Fruit fly (Drosophila melanogaster) whole organism, embryonic: ENCODE measurements around the gene CG44001.

Experiments
- Bdp1 ChIP-seq: fragments of 200-800 bp; sonication (Bioruptor generic); optimal IDR thresholded peaks from 3 replicates; lab custom pipeline; 2016; ENCODE audit warnings: missing biosample characterization, missing genetic modification characterization
- CG10959 ChIP-seq: fragments of 200-800 bp; sonication (Bioruptor generic); IDR thresholded peaks from 2 replicates; pipeline ENCODE4 v1.3.6; 2022; ENCODE audit warnings: missing biosample characterization, missing genetic modification characterization
- CG11504 ChIP-seq: fragments of 200-800 bp; sonication (Bioruptor generic); optimal IDR thresholded peaks from 3 replicates; lab custom pipeline; 2019; ENCODE audit warnings: missing biosample characterization, mild to moderate bottlenecking, missing genetic modification characterization, moderate library complexity
- CG12071 ChIP-seq: fragments of 200-800 bp; sonication (Bioruptor generic); optimal IDR thresholded peaks from 3 replicates; lab custom pipeline; 2018; ENCODE audit warnings: missing biosample characterization, mild to moderate bottlenecking, missing genetic modification characterization
- CG12155 ChIP-seq: fragments of 200-800 bp; sonication (Bioruptor generic); optimal IDR thresholded peaks from 3 replicates; lab custom pipeline; 2016; ENCODE audit warnings: missing biosample characterization, missing genetic modification characterization
- CG12391 ChIP-seq: fragments of 200-800 bp; sonication (Bioruptor generic); optimal IDR thresholded peaks from 3 replicates; lab custom pipeline; 2018; ENCODE audit warnings: missing biosample characterization, mild to moderate bottlenecking, missing genetic modification characterization, moderate library complexity
- CG12769 ChIP-seq: fragments of 200-800 bp; sonication (Bioruptor generic); optimal IDR thresholded peaks from 2 replicates; lab custom pipeline; 2019; ENCODE audit warnings: missing biosample characterization, mild to moderate bottlenecking, missing genetic modification characterization, moderate library complexity
- CG13296 ChIP-seq: fragments of 200-800 bp; sonication (Bioruptor generic); optimal IDR thresholded peaks from 3 replicates; lab custom pipeline; 2018; ENCODE audit warnings: missing biosample characterization, mild to moderate bottlenecking, missing genetic modification characterization
- CG13424 ChIP-seq: fragments of 200-800 bp; sonication (Bioruptor generic); optimal IDR thresholded peaks from 2 replicates; lab custom pipeline; 2019; ENCODE audit warnings: missing biosample characterization, mild to moderate bottlenecking, missing genetic modification characterization, moderate library complexity
- CG1602 ChIP-seq: fragments of 200-800 bp; sonication (Bioruptor generic); optimal IDR thresholded peaks from 3 replicates; lab custom pipeline; 2016; ENCODE audit warnings: missing biosample characterization, missing genetic modification characterization
- CG30403 ChIP-seq: fragments of 200-800 bp; sonication (Bioruptor generic); optimal IDR thresholded peaks from 3 replicates; lab custom pipeline; 2016; ENCODE audit warnings: missing biosample characterization, missing genetic modification characterization
- CG3065 ChIP-seq: fragments of 200-800 bp; sonication (Bioruptor generic); optimal IDR thresholded peaks from 2 replicates; lab custom pipeline; 2016; ENCODE audit warnings: missing biosample characterization, missing genetic modification characterization
- CG31388 ChIP-seq: fragments of 200-800 bp; sonication (Bioruptor generic); optimal IDR thresholded peaks from 2 replicates; lab custom pipeline; 2016; ENCODE audit warnings: missing biosample characterization, missing genetic modification characterization
- CG3407 ChIP-seq: fragments of 200-800 bp; sonication (Bioruptor generic); optimal IDR thresholded peaks from 2 replicates; lab custom pipeline; 2018; ENCODE audit warnings: missing biosample characterization, mild to moderate bottlenecking, missing genetic modification characterization
- CG5245 ChIP-seq: fragments of 200-800 bp; sonication (Bioruptor generic); optimal IDR thresholded peaks from 3 replicates; lab custom pipeline; 2016; ENCODE audit warnings: missing biosample characterization, missing genetic modification characterization
- CG6254 ChIP-seq: fragments of 200-800 bp; sonication (Bioruptor generic); optimal IDR thresholded peaks from 3 replicates; lab custom pipeline; 2017; ENCODE audit warnings: mild to moderate bottlenecking, missing biosample characterization, missing genetic modification reagents, missing genetic modification characterization
- CG9876 ChIP-seq: fragments of 200-800 bp; sonication (Bioruptor generic); optimal IDR thresholded peaks from 2 replicates; lab custom pipeline; 2016; ENCODE audit warnings: missing biosample characterization, missing genetic modification characterization
- Camta ChIP-seq: fragments of 200-800 bp; sonication (Bioruptor generic); optimal IDR thresholded peaks from 2 replicates; lab custom pipeline; 2016; ENCODE audit warnings: missing biosample characterization, missing genetic modification characterization
- CrebB ChIP-seq: fragments of 200-800 bp; sonication (Bioruptor generic); optimal IDR thresholded peaks from 3 replicates; lab custom pipeline; 2018; ENCODE audit warnings: missing biosample characterization, mild to moderate bottlenecking, missing genetic modification characterization
- H2.0 ChIP-seq: fragments of 200-800 bp; sonication (Bioruptor generic); IDR thresholded peaks from 2 replicates; pipeline ENCODE4 v1.3.6; 2022; ENCODE audit warnings: missing biosample characterization, missing genetic modification characterization
- HLHmδ ChIP-seq: fragments of 200-800 bp; sonication (Bioruptor generic); optimal IDR thresholded peaks from 2 replicates; lab custom pipeline; 2018; ENCODE audit warnings: missing biosample characterization, mild to moderate bottlenecking, missing genetic modification characterization, moderate library complexity
- Hmx ChIP-seq: fragments of 200-800 bp; sonication (Bioruptor generic); optimal IDR thresholded peaks from 2 replicates; lab custom pipeline; 2016; ENCODE audit warnings: missing biosample characterization, missing genetic modification characterization
- Jarid2 ChIP-seq: fragments of 200-800 bp; sonication (Bioruptor generic); optimal IDR thresholded peaks from 3 replicates; lab custom pipeline; 2017; ENCODE audit warnings: mild to moderate bottlenecking, missing biosample characterization, missing genetic modification reagents, missing genetic modification characterization
- Pdp1 ChIP-seq, 2 experiments: fragments of 200-800 bp; sonication (Bioruptor generic); optimal IDR thresholded peaks; 3 replicates each; lab custom pipeline; 2016; ENCODE audit warnings: missing biosample characterization in 2 of 2, missing genetic modification characterization in 2 of 2, mild to moderate bottlenecking in 1 of 2, moderate library complexity in 1 of 2
- Tbp ChIP-seq: fragments of >200 bp; optimal IDR thresholded peaks from 2 replicates; lab custom pipeline; 2018; ENCODE audit warnings: missing biosample characterization, missing genetic modification characterization
- Vsx1 ChIP-seq: fragments of 200-800 bp; sonication (Bioruptor generic); optimal IDR thresholded peaks from 2 replicates; lab custom pipeline; 2017; ENCODE audit warnings: missing biosample characterization, mild to moderate bottlenecking, missing genetic modification characterization, missing genetic modification reagents
- ab ChIP-seq: fragments of 200-800 bp; sonication (Bioruptor generic); optimal IDR thresholded peaks from 2 replicates; lab custom pipeline; 2016; ENCODE audit warnings: missing biosample characterization, missing genetic modification characterization
- al ChIP-seq: fragments of 200-800 bp; sonication (Bioruptor generic); IDR thresholded peaks from 2 replicates; pipeline ENCODE4 v1.3.6; 2022; ENCODE audit warnings: missing biosample characterization, missing genetic modification characterization
- ato ChIP-seq: fragments of 200-800 bp; sonication (Bioruptor generic); IDR thresholded peaks from 2 replicates; pipeline ENCODE4 v1.3.6; 2022; ENCODE audit warnings: missing biosample characterization, missing genetic modification characterization; ENCODE audit not compliant: partially characterized antibody
- btn ChIP-seq: fragments of 200-800 bp; sonication (Bioruptor generic); optimal IDR thresholded peaks from 2 replicates; lab custom pipeline; 2016; ENCODE audit warnings: missing biosample characterization, missing genetic modification characterization
- chif ChIP-seq, 2 experiments: fragments of 200-800 bp; sonication (Bioruptor generic); optimal IDR thresholded peaks; 3 replicates each; lab custom pipeline; 2016; ENCODE audit warnings: missing biosample characterization in 2 of 2, missing genetic modification characterization in 2 of 2
- ci ChIP-seq: fragments of 200-800 bp; sonication (Bioruptor generic); IDR thresholded peaks from 3 replicates; pipeline ENCODE4 v1.3.6; 2022; ENCODE audit warnings: missing biosample characterization, missing genetic modification characterization
- cwo ChIP-seq: fragments of 200-800 bp; sonication (Bioruptor generic); optimal IDR thresholded peaks from 3 replicates; lab custom pipeline; 2017; ENCODE audit warnings: missing biosample characterization, missing genetic modification characterization, mild to moderate bottlenecking, moderate library complexity, missing genetic modification reagents
- dm ChIP-seq: fragments of 200-800 bp; sonication (Bioruptor generic); optimal IDR thresholded peaks from 3 replicates; lab custom pipeline; 2016; ENCODE audit warnings: missing biosample characterization, missing genetic modification characterization
- dysf ChIP-seq: fragments of 200-800 bp; sonication (Bioruptor generic); IDR thresholded peaks from 3 replicates; pipeline ENCODE4 v1.3.6; 2022; ENCODE audit warnings: missing biosample characterization, missing genetic modification characterization
- ewg ChIP-seq: fragments of 200-800 bp; sonication (Bioruptor generic); optimal IDR thresholded peaks from 3 replicates; lab custom pipeline; 2017; ENCODE audit warnings: mild to moderate bottlenecking, missing biosample characterization, missing genetic modification reagents, missing genetic modification characterization
- h ChIP-seq: fragments of >200 bp; optimal IDR thresholded peaks from 2 replicates; lab custom pipeline; 2017
- inv ChIP-seq: fragments of 200-800 bp; sonication (Bioruptor generic); IDR thresholded peaks from 2 replicates; pipeline ENCODE4 v1.3.6; 2022; ENCODE audit warnings: missing biosample characterization, missing genetic modification characterization; ENCODE audit not compliant: partially characterized antibody
- mirr ChIP-seq: fragments of 200-800 bp; sonication (Bioruptor generic); optimal IDR thresholded peaks from 3 replicates; lab custom pipeline; 2018; ENCODE audit warnings: missing biosample characterization, mild to moderate bottlenecking, missing genetic modification characterization
- peb ChIP-seq: fragments of 200-800 bp; sonication (Bioruptor generic); IDR thresholded peaks from 2 replicates; pipeline ENCODE4 v1.3.6; 2022; ENCODE audit warnings: missing biosample characterization, missing genetic modification characterization
- pita ChIP-seq: fragments of 200-800 bp; sonication (Bioruptor generic); optimal IDR thresholded peaks from 2 replicates; lab custom pipeline; 2017; ENCODE audit warnings: missing biosample characterization, mild to moderate bottlenecking, missing genetic modification characterization
- pnt ChIP-seq: fragments of 200-800 bp; sonication (Bioruptor generic); optimal IDR thresholded peaks from 3 replicates; lab custom pipeline; 2016; ENCODE audit warnings: missing biosample characterization, missing genetic modification characterization
- schlank ChIP-seq: fragments of 200-800 bp; sonication (Bioruptor generic); optimal IDR thresholded peaks from 2 replicates; lab custom pipeline; 2018; ENCODE audit warnings: missing biosample characterization, mild to moderate bottlenecking, missing genetic modification characterization
- sim ChIP-seq: fragments of 200-800 bp; sonication (Bioruptor generic); IDR thresholded peaks from 2 replicates; pipeline ENCODE4 v1.3.6; 2022; ENCODE audit warnings: missing biosample characterization, missing genetic modification characterization
- stc ChIP-seq: fragments of 200-800 bp; sonication (Bioruptor generic); IDR thresholded peaks from 2 replicates; pipeline ENCODE4 v1.3.6; 2022; ENCODE audit warnings: missing biosample characterization, missing genetic modification characterization
- tin ChIP-seq: fragments of 200-800 bp; sonication (Bioruptor generic); optimal IDR thresholded peaks from 3 replicates; lab custom pipeline; 2016; ENCODE audit warnings: missing biosample characterization, missing genetic modification characterization
- tio ChIP-seq: fragments of 200-800 bp; sonication (Bioruptor generic); optimal IDR thresholded peaks from 2 replicates; lab custom pipeline; 2017; ENCODE audit warnings: missing biosample characterization, missing genetic modification characterization, inconsistent platforms
- vfl ChIP-seq: fragments of 200-800 bp; sonication (Bioruptor generic); optimal IDR thresholded peaks from 2 replicates; lab custom pipeline; 2016; ENCODE audit warnings: missing biosample characterization, missing genetic modification characterization
- zen ChIP-seq: fragments of 200-800 bp; sonication (Bioruptor generic); optimal IDR thresholded peaks from 3 replicates; lab custom pipeline; 2018; ENCODE audit warnings: missing biosample characterization, mild to moderate bottlenecking, missing genetic modification characterization, moderate library complexity

The CG44001 gene

DNA sequence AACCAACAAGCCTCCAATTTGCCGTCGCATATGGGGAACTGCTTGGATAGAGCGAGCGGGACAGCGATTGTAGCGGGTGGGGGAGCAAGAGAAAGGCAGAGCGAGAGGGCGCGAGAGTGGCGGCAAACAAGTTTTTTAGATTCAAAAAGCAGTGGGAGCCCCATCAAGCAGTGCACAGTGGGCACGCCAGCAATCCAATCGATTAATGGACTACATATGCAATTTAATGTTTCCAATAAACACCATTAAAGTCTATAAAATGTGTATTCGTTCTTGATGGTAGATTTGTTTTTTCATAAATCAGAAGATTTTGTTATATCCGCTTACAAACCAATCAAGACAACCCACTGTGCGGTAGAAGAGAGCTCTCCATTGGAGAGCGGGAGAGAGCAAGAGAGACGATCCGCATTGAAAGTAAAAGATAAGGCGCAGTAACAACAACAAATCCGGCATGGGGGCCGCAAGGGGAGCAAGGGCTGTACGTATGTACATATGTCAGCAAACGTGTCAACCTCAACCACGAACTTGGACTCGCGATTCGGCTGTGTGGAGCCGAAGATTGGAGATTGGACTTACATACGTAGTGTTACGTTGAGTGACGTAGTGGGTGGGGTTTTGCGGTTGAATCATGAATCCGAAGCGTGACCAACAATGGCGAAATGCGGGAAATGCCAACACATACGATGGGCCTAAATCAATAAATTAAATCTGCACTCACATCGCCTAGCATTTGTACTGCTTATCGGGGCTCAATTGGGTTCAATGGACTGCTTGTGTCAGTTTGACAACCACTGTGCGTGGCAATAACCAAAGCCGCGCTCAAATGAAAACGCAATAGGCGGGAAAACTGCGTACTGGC, 45.4 kb upstream of the CG44001 start (continued):
- TF ChIP-seq al (peak; percentile 99), Hmx (GFP tag; lab: Kevin White, UChicago) (peak; percentile 96), tio (GFP tag; lab: Kevin White, UChicago) (peak; percentile 99), CG12391 (tag; lab: Kevin White, UChicago) (peak; percentile 99), sim (GFP tag; lab: Robert Waterston, UW) (peak; percentile 97), Tbp (GFP tag; lab: Kevin White, UChicago) (no peak), CG31388 (peak; percentile 98), mirr (GFP tag; lab: Kevin White, UChicago) (peak; percentile 99), CG10959 (peak; percentile 99), btn (GFP tag; lab: Kevin White, UChicago) (peak; percentile 99), CG6254 (peak; percentile 97), CG13296 (GFP tag; lab: Kevin White, UChicago) (peak; percentile 96), Jarid2 (peak; percentile 94), CG30403 (peak; percentile 99), dm (GFP tag; lab: Kevin White, UChicago) (peak; percentile 98), CG11504 (tag; lab: Kevin White, UChicago) (peak; percentile 98), schlank (tag; lab: Kevin White, UChicago) (peak; percentile 96), vfl (peak; percentile 98), ci (GFP tag; lab: Robert Waterston, UW) (peak; percentile 100), ewg (GFP tag; lab: Kevin White, UChicago) (peak; percentile 98), CG3407 (GFP tag; lab: Kevin White, UChicago) (peak; percentile 98), Pdp1 (GFP tag; optimal IDR thresholded peaks at IDR 0.05; lab: Kevin White, UChicago) (peak; percentile 98 to 99), peb (GFP tag; lab: Robert Waterston, UW) (peak; percentile 99), pita (GFP tag; lab: Kevin White, UChicago) (no peak), Camta (peak; percentile 99), CrebB (tag; lab: Kevin White, UChicago) (peak; percentile 98), Vsx1 (GFP tag; lab: Kevin White, UChicago) (peak; percentile 96), pnt (GFP tag; lab: Kevin White, UChicago) (peak; percentile 99), CG12071 (GFP tag; lab: Kevin White, UChicago) (peak; percentile 99), stc (GFP tag; lab: Robert Waterston, UW) (peak; percentile 99), ab (GFP tag; lab: Kevin White, UChicago) (peak; percentile 97), Bdp1 (GFP tag; lab: Kevin White, UChicago) (peak; percentile 94), CG1602 (GFP tag; lab: Kevin White, UChicago) (peak; percentile 100), CG9876 (peak; percentile 99), CG12155 (GFP tag; lab: Kevin White, UChicago) (peak; percentile 98), chif (GFP tag; optimal IDR thresholded peaks at IDR 0.05; lab: Kevin White, UChicago) (peak; percentile 99), dysf (peak; percentile 99), inv (peak; percentile 62), CG5245 (GFP tag; lab: Kevin White, UChicago) (peak; percentile 99), cwo (GFP tag; lab: Kevin White, UChicago) (peak; percentile 97), H2.0 (GFP tag; lab: Robert Waterston, UW) (peak; percentile 99), zen (tag; lab: Kevin White, UChicago) (peak; percentile 98), HLHmδ (peak; percentile 12), tin (GFP tag; lab: Kevin White, UChicago) (peak; percentile 99), h (lab: Kevin White, UChicago) (no peak), CG3065 (GFP tag; lab: Kevin White, UChicago) (peak; percentile 98), CG12769 (tag; lab: Kevin White, UChicago) (peak; percentile 99), ato (GFP tag; lab: Robert Waterston, UW) (peak; percentile 44; the same call in 1 of the 2 replicates), CG13424 (tag; lab: Kevin White, UChicago) (peak; percentile 99)
